Fruit fly (Drosophila melanogaster) whole organism, embryonic: ENCODE results near the gene CG10584.

Source experiments
- Bdp1 ChIP-seq: fragments of 200-800 bp; sonication (Bioruptor generic); optimal IDR thresholded peaks from 3 replicates; lab custom pipeline; 2016; ENCODE audit warnings: missing biosample characterization, missing genetic modification characterization
- C15 ChIP-seq: fragments of 200-800 bp; sonication (Bioruptor generic); IDR thresholded peaks from 3 replicates; pipeline ENCODE4 v1.3.6; 2022; ENCODE audit warnings: missing biosample characterization, missing genetic modification characterization
- CG12155 ChIP-seq: fragments of 200-800 bp; sonication (Bioruptor generic); optimal IDR thresholded peaks from 3 replicates; lab custom pipeline; 2016; ENCODE audit warnings: missing biosample characterization, missing genetic modification characterization
- CG12299 ChIP-seq: fragments of 200-800 bp; sonication (Bioruptor generic); optimal IDR thresholded peaks from 2 replicates; lab custom pipeline; 2018; ENCODE audit warnings: missing biosample characterization, mild to moderate bottlenecking, missing genetic modification characterization
- CG13123 ChIP-seq: fragments of 200-800 bp; sonication (Bioruptor generic); optimal IDR thresholded peaks from 2 replicates; lab custom pipeline; 2016; ENCODE audit warnings: missing biosample characterization, missing genetic modification characterization
- CG14441 ChIP-seq: fragments of 200-800 bp; sonication (Bioruptor generic); IDR thresholded peaks from 2 replicates; pipeline ENCODE4 v1.3.6; 2022; ENCODE audit warnings: missing biosample characterization, missing genetic modification characterization
- CG1603 ChIP-seq: fragments of 200-800 bp; sonication (Bioruptor generic); optimal IDR thresholded peaks from 2 replicates; lab custom pipeline; 2019; ENCODE audit warnings: missing biosample characterization, mild to moderate bottlenecking, missing genetic modification characterization, moderate library complexity
- CG1647 ChIP-seq: fragments of 200-800 bp; sonication (Bioruptor generic); optimal IDR thresholded peaks from 3 replicates; lab custom pipeline; 2016; ENCODE audit warnings: missing biosample characterization, missing genetic modification characterization
- CG16779 ChIP-seq: fragments of 200-800 bp; sonication (Bioruptor generic); IDR thresholded peaks from 2 replicates; pipeline ENCODE4 v1.3.6; 2022; ENCODE audit warnings: missing biosample characterization, missing genetic modification characterization
- CG16813 ChIP-seq: fragments of 200-800 bp; sonication (Bioruptor generic); IDR thresholded peaks from 3 replicates; pipeline ENCODE4 v1.3.6; 2022; ENCODE audit warnings: missing biosample characterization, missing genetic modification characterization; ENCODE audit not compliant: partially characterized antibody
- CG17802 ChIP-seq: fragments of 200-800 bp; sonication (Bioruptor generic); optimal IDR thresholded peaks from 2 replicates; lab custom pipeline; 2018; ENCODE audit warnings: missing biosample characterization, mild to moderate bottlenecking, missing genetic modification characterization, moderate library complexity
- CG2116 ChIP-seq: fragments of 200-800 bp; sonication (Bioruptor generic); optimal IDR thresholded peaks from 3 replicates; lab custom pipeline; 2018; ENCODE audit warnings: missing biosample characterization, mild to moderate bottlenecking, missing genetic modification characterization
- CG2712 ChIP-seq: fragments of 200-800 bp; optimal IDR thresholded peaks from 3 replicates; lab custom pipeline; 2019; ENCODE audit warnings: missing biosample characterization, mild to moderate bottlenecking, missing genetic modification characterization, moderate library complexity
- CG3281 ChIP-seq: fragments of 200-800 bp; sonication (Bioruptor generic); optimal IDR thresholded peaks from 3 replicates; lab custom pipeline; 2017; ENCODE audit warnings: missing biosample characterization, mild to moderate bottlenecking, missing genetic modification characterization
- CG34376 ChIP-seq: fragments of 200-800 bp; sonication (Bioruptor generic); optimal IDR thresholded peaks from 2 replicates; lab custom pipeline; 2018; ENCODE audit warnings: missing biosample characterization, mild to moderate bottlenecking, missing genetic modification characterization
- CG4617 ChIP-seq: fragments of 200-800 bp; sonication (Bioruptor generic); optimal IDR thresholded peaks from 3 replicates; lab custom pipeline; 2016; ENCODE audit warnings: missing biosample characterization, missing genetic modification characterization, borderline replicate concordance
- CG5245 ChIP-seq: fragments of 200-800 bp; sonication (Bioruptor generic); optimal IDR thresholded peaks from 3 replicates; lab custom pipeline; 2016; ENCODE audit warnings: missing biosample characterization, missing genetic modification characterization
- CG6689 ChIP-seq: fragments of 200-800 bp; sonication (Bioruptor generic); IDR thresholded peaks from 2 replicates; pipeline ENCODE4 v1.3.6; 2022; ENCODE audit warnings: missing biosample characterization, missing genetic modification characterization
- CG7357 ChIP-seq: fragments of 200-800 bp; sonication (Bioruptor generic); IDR thresholded peaks from 3 replicates; pipeline ENCODE4 v1.3.6; 2022; ENCODE audit warnings: missing biosample characterization, missing genetic modification characterization
- CG7987 ChIP-seq: fragments of 200-800 bp; sonication (Bioruptor generic); optimal IDR thresholded peaks from 2 replicates; lab custom pipeline; 2018; ENCODE audit warnings: missing biosample characterization, mild to moderate bottlenecking, missing genetic modification characterization, moderate library complexity
- CG9797 ChIP-seq: fragments of 200-800 bp; sonication (Bioruptor generic); optimal IDR thresholded peaks from 3 replicates; lab custom pipeline; 2018; ENCODE audit warnings: missing biosample characterization, mild to moderate bottlenecking, missing genetic modification characterization
- D ChIP-seq, 2 experiments: fragments of 200-800 bp in 1 of 2; fragments of >200 bp in 1 of 2; sonication (Bioruptor generic) in 1 of 2; optimal IDR thresholded peaks; 2 replicates in 1 of 2; 3 replicates in 1 of 2; lab custom pipeline; 2017; ENCODE audit warnings: mild to moderate bottlenecking in 1 of 2, missing biosample characterization in 1 of 2, missing genetic modification characterization in 1 of 2, missing genetic modification reagents in 1 of 2
- Deaf1 ChIP-seq: fragments of 200-800 bp; optimal IDR thresholded peaks from 3 replicates; lab custom pipeline; 2019; ENCODE audit warnings: missing biosample characterization, mild to moderate bottlenecking, missing genetic modification characterization, moderate library complexity
- Dek ChIP-seq: fragments of 200-800 bp; sonication (Bioruptor generic); optimal IDR thresholded peaks from 3 replicates; lab custom pipeline; 2019; ENCODE audit warnings: missing biosample characterization, mild to moderate bottlenecking, missing genetic modification characterization, moderate library complexity
- Drgx ChIP-seq: fragments of 200-800 bp; sonication (Bioruptor generic); IDR thresholded peaks from 2 replicates; pipeline ENCODE4 v1.3.6; 2022; ENCODE audit warnings: missing biosample characterization, missing genetic modification characterization
- Hr78 ChIP-seq, 2 experiments: fragments of 200-800 bp in 1 of 2; fragments of >200 bp in 1 of 2; sonication (Bioruptor generic) in 1 of 2; optimal IDR thresholded peaks; 2 replicates each; lab custom pipeline; 2017 to 2019; ENCODE audit warnings: missing biosample characterization in 2 of 2, missing genetic modification characterization in 2 of 2, mild to moderate bottlenecking in 1 of 2, moderate library complexity in 1 of 2
- Jarid2 ChIP-seq: fragments of 200-800 bp; sonication (Bioruptor generic); optimal IDR thresholded peaks from 3 replicates; lab custom pipeline; 2017; ENCODE audit warnings: mild to moderate bottlenecking, missing biosample characterization, missing genetic modification reagents, missing genetic modification characterization
- Nf-YC ChIP-seq: fragments of 200-800 bp; optimal IDR thresholded peaks from 3 replicates; lab custom pipeline; 2019; ENCODE audit warnings: missing biosample characterization, mild to moderate bottlenecking, missing genetic modification characterization, moderate library complexity
- Poxn ChIP-seq: fragments of 200-800 bp; sonication (Bioruptor generic); IDR thresholded peaks from 2 replicates; pipeline ENCODE4 v1.3.6; 2022; ENCODE audit warnings: missing biosample characterization, missing genetic modification characterization
- Rfx ChIP-seq: fragments of 200-800 bp; sonication (Bioruptor generic); IDR thresholded peaks from 2 replicates; pipeline ENCODE4 v1.3.6; 2022; ENCODE audit warnings: missing biosample characterization, missing genetic modification characterization
- Vsx1 ChIP-seq: fragments of 200-800 bp; sonication (Bioruptor generic); optimal IDR thresholded peaks from 2 replicates; lab custom pipeline; 2017; ENCODE audit warnings: missing biosample characterization, mild to moderate bottlenecking, missing genetic modification characterization, missing genetic modification reagents
- az2 ChIP-seq: fragments of 200-800 bp; sonication (Bioruptor generic); optimal IDR thresholded peaks from 3 replicates; lab custom pipeline; 2016; ENCODE audit warnings: missing biosample characterization, missing genetic modification characterization
- bsh ChIP-seq, 2 experiments: fragments of 200-800 bp; sonication (Bioruptor generic); optimal IDR thresholded peaks; 2 replicates each; lab custom pipeline; 2017 to 2018; ENCODE audit warnings: mild to moderate bottlenecking in 2 of 2, missing biosample characterization in 2 of 2, missing genetic modification characterization in 2 of 2, moderate library complexity in 1 of 2
- caup ChIP-seq: fragments of 200-800 bp; sonication (Bioruptor generic); optimal IDR thresholded peaks from 3 replicates; lab custom pipeline; 2017; ENCODE audit warnings: missing biosample characterization, mild to moderate bottlenecking, missing genetic modification characterization, moderate library complexity; ENCODE audit not compliant: severe bottlenecking
- cg ChIP-seq: fragments of 200-800 bp; sonication (Bioruptor generic); optimal IDR thresholded peaks from 3 replicates; lab custom pipeline; 2019; ENCODE audit warnings: missing biosample characterization, mild to moderate bottlenecking, missing genetic modification characterization, moderate library complexity
- corto ChIP-seq: fragments of 200-800 bp; sonication (Bioruptor generic); optimal IDR thresholded peaks from 2 replicates; lab custom pipeline; 2016; ENCODE audit warnings: missing biosample characterization, mild to moderate bottlenecking, missing genetic modification characterization, moderate library complexity
- dan ChIP-seq: fragments of 200-800 bp; sonication (Bioruptor generic); IDR thresholded peaks from 2 replicates; pipeline ENCODE4 v1.3.6; 2022; ENCODE audit warnings: missing biosample characterization, missing genetic modification characterization
- en ChIP-seq: fragments of 200-800 bp; sonication (Bioruptor generic); optimal IDR thresholded peaks from 2 replicates; lab custom pipeline; 2016; ENCODE audit warnings: missing biosample characterization, missing genetic modification characterization
- esg ChIP-seq: fragments of 200-800 bp; sonication (Bioruptor generic); conservative IDR thresholded peaks from 2 replicates; pipeline ENCODE4 v1.3.6; 2022; ENCODE audit warnings: missing biosample characterization, missing genetic modification characterization
- exex ChIP-seq: fragments of 200-800 bp; sonication (Bioruptor generic); optimal IDR thresholded peaks from 4 replicates; lab custom pipeline; 2018; ENCODE audit warnings: missing biosample characterization, mild to moderate bottlenecking, missing genetic modification characterization, moderate library complexity
- gcm2 ChIP-seq: fragments of 200-800 bp; sonication (Bioruptor generic); optimal IDR thresholded peaks from 2 replicates; lab custom pipeline; 2016; ENCODE audit warnings: missing biosample characterization, missing genetic modification characterization
- ham ChIP-seq: fragments of 200-800 bp; sonication (Bioruptor generic); IDR thresholded peaks from 2 replicates; pipeline ENCODE4 v1.3.6; 2022; ENCODE audit warnings: missing biosample characterization, missing genetic modification characterization
- kah ChIP-seq: fragments of 200-800 bp; sonication (Bioruptor generic); optimal IDR thresholded peaks from 2 replicates; lab custom pipeline; 2018; ENCODE audit warnings: missing biosample characterization, mild to moderate bottlenecking, missing genetic modification characterization
- lmd ChIP-seq: fragments of 200-800 bp; sonication (Bioruptor generic); IDR thresholded peaks from 2 replicates; pipeline ENCODE4 v1.3.6; 2022; ENCODE audit warnings: missing biosample characterization, missing genetic modification characterization
- oc ChIP-seq: fragments of 200-800 bp; sonication (Bioruptor generic); optimal IDR thresholded peaks from 2 replicates; lab custom pipeline; 2018; ENCODE audit warnings: missing biosample characterization, mild to moderate bottlenecking, missing genetic modification characterization, moderate library complexity
- schlank ChIP-seq: fragments of 200-800 bp; sonication (Bioruptor generic); optimal IDR thresholded peaks from 2 replicates; lab custom pipeline; 2018; ENCODE audit warnings: missing biosample characterization, mild to moderate bottlenecking, missing genetic modification characterization
- vfl ChIP-seq: fragments of 200-800 bp; sonication (Bioruptor generic); optimal IDR thresholded peaks from 2 replicates; lab custom pipeline; 2016; ENCODE audit warnings: missing biosample characterization, missing genetic modification characterization
- zfh1 ChIP-seq: fragments of 200-800 bp; sonication (Bioruptor generic); IDR thresholded peaks from 3 replicates; pipeline ENCODE4 v1.3.6; 2022; ENCODE audit warnings: missing biosample characterization, missing genetic modification characterization

CG10584 gene

DNA sequence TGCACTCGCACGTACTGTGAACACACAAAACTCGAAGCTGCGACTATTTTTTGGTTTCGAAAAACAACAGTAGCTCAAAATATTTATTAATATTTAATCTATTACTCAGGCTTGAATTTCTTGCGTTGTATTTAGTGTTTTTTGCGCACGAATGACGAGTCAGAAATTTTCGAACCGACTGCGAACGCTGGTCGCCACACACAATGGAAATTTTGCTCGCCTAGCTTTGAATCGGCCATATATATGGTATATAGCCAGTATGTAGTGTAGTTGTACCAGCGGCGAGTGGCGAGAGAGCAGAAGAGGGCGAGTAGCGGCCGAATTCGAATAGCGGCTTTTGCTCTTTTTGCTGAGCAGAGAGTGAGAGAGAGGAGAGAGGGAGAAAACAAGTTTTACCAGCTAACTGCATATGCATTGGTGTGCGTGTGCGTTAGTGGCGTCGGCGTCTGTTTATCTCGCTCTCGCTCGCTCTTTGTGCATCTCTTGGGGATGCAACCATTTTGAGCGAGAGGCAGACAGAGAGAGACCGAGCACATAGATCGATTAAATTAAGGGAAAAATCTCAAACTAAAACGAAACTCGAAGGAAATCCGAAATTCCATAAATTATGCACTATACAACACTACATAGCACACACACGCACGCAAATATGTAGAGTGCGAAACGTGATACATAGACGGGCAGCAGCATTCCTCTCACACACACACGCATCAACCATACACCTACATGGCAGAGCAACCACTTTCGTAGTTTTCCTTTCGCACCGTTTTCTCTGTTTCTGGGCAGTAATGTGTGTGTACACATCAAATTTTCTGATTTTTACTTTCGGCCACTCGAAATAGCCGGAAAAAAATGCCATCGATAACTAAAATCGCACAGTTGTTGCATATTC is 4.9 kb downstream of the CG10584 start (continued):
- TF ChIP-seq bsh (GFP tag; optimal IDR thresholded peaks at IDR 0.05; lab: Kevin White, UChicago) (no peak), CG14441 (GFP tag; lab: Robert Waterston, UW) (no peak; the same call in 1 of the 2 replicates), CG1647 (no peak), corto (peak; percentile 63), CG9797 (GFP tag; lab: Kevin White, UChicago) (no peak), az2 (GFP tag; lab: Kevin White, UChicago) (no peak), Hr78 (GFP tag; optimal IDR thresholded peaks at IDR 0.05; lab: Kevin White, UChicago) (no peak), lmd (GFP tag; lab: Robert Waterston, UW) (no peak), ham (GFP tag; lab: Robert Waterston, UW) (no peak), D (optimal IDR thresholded peaks at IDR 0.05; lab: Kevin White, UChicago) (no peak), D (GFP tag; optimal IDR thresholded peaks at IDR 0.05; lab: Kevin White, UChicago) (peak; percentile 1), CG13123 (GFP tag; lab: Kevin White, UChicago) (no peak), CG4617 (GFP tag; lab: Kevin White, UChicago) (no peak), CG2116 (GFP tag; lab: Kevin White, UChicago) (no peak), Bdp1 (GFP tag; lab: Kevin White, UChicago) (no peak), exex (no peak), CG17802 (no peak), CG6689 (no peak), kah (GFP tag; lab: Kevin White, UChicago) (peak; percentile 65), Dek (tag; lab: Kevin White, UChicago) (peak; percentile 16), cg (GFP tag; lab: Kevin White, UChicago) (peak; percentile 92), Jarid2 (GFP tag; lab: Kevin White, UChicago) (peak; percentile 14), C15 (GFP tag; lab: Robert Waterston, UW) (no peak), CG7357 (GFP tag; lab: Robert Waterston, UW) (no peak), caup (no peak), CG2712 (tag; lab: Kevin White, UChicago) (peak; percentile 3), Poxn (no peak), Vsx1 (GFP tag; lab: Kevin White, UChicago) (no peak), gcm2 (GFP tag; lab: Kevin White, UChicago) (no peak), zfh1 (peak; percentile 25; the same call in 1 of the 3 replicates), CG12155 (GFP tag; lab: Kevin White, UChicago) (peak; percentile 98), dan (no peak), Nf-YC (tag; lab: Kevin White, UChicago) (no peak), CG12299 (tag; lab: Kevin White, UChicago) (no peak), esg (GFP tag; lab: Robert Waterston, UW) (no peak), Drgx (peak; percentile 49), CG16779 (GFP tag; lab: Robert Waterston, UW) (no peak), CG3281 (GFP tag; lab: Kevin White, UChicago) (peak; percentile 45), CG7987 (no peak), CG34376 (no peak), CG16813 (peak; percentile 28; the same call in 1 of the 3 replicates), oc (tag; lab: Kevin White, UChicago) (peak; percentile 1), Rfx (GFP tag; lab: Robert Waterston, UW) (peak; percentile 62), CG5245 (GFP tag; lab: Kevin White, UChicago) (no peak), vfl (GFP tag; lab: Kevin White, UChicago) (no peak), CG1603 (tag; lab: Kevin White, UChicago) (no peak), Deaf1 (tag; lab: Kevin White, UChicago) (peak; percentile 20), en (GFP tag; lab: Kevin White, UChicago) (no peak), schlank (tag; lab: Kevin White, UChicago) (no peak)
